Worm (Caenorhabditis elegans) whole organism, early embryonic: Measurements from ENCODE around the gene cyp-33C8.

Source experiments
- aly-1 ChIP-seq: sonication (generic microtip); optimal IDR thresholded peaks from 2 replicates; lab custom pipeline; 2016; ENCODE audit warnings: missing genetic modification characterization, missing compliant biosample characterization
- ceh-13 ChIP-seq: fragments of 200-800 bp; sonication (Bioruptor generic); optimal IDR thresholded peaks from 2 replicates; lab custom pipeline; 2018; ENCODE audit warnings: mild to moderate bottlenecking, missing genetic modification characterization, missing compliant biosample characterization
- tbx-37 ChIP-seq: fragments of 200-800 bp; sonication (Bioruptor generic); conservative IDR thresholded peaks from 2 replicates; pipeline ENCODE4 v1.3.6; 2022; ENCODE audit warnings: missing genetic modification reagents, missing genetic modification characterization, missing compliant biosample characterization

DNA sequence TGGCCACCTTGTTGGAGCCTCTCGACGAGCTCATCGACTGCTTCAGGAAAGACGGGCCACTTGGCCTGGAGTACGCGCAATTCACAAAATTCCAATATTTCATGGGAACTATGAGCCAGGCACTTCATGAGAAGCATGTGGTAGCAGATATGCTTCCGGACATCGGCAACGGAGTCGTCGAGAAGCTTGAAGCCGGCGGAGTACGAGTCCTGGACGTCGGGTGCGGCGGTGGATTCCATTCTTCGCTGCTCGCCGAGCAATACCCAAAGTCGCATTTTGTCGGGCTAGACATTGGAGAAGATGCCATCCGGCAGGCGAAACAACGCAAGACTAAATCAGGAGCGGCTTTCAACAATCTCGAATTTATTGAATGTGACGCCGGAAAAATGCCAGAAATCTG, 29.7 kb downstream of the cyp-33C8 start:
- no peak for TF ChIP-seq tbx-37
- TF ChIP-seq ceh-13 (GFP tag; lab: Kevin White, UChicago), result no peak
- TF ChIP-seq aly-1 (tag; lab: Kevin White, UChicago), result no peak
